Worm (Caenorhabditis elegans) whole organism, young adult: ENCODE results near the gene oig-3.

Experiments
- B0035.1 ChIP-seq: sonication (generic microtip); optimal IDR thresholded peaks from 2 replicates; lab custom pipeline; 2016; ENCODE audit warnings: missing genetic modification characterization, mild to moderate bottlenecking, missing compliant biosample characterization, missing genotype, missing genetic modification reagents
- B0261.1 ChIP-seq: sonication (generic microtip); optimal IDR thresholded peaks from 2 replicates; lab custom pipeline; 2016; ENCODE audit warnings: mild to moderate bottlenecking, missing genetic modification characterization, moderate library complexity, missing compliant biosample characterization
- F22D6.2 ChIP-seq: sonication (generic microtip); optimal IDR thresholded peaks from 2 replicates; lab custom pipeline; 2016; ENCODE audit warnings: mild to moderate bottlenecking, missing genetic modification characterization, missing compliant biosample characterization
- F33H1.4 ChIP-seq: fragments of 200-800 bp; sonication (Bioruptor generic); IDR thresholded peaks from 2 replicates; pipeline ENCODE4 v1.3.6; 2022; ENCODE audit warnings: missing genetic modification reagents, missing genetic modification characterization, missing compliant biosample characterization
- T07F8.4 ChIP-seq: sonication (generic microtip); optimal IDR thresholded peaks from 2 replicates; lab custom pipeline; 2016; ENCODE audit warnings: mild to moderate bottlenecking, missing genetic modification characterization, moderate library complexity, missing compliant biosample characterization
- Y53G8AR.9 ChIP-seq: fragments of 200-800 bp; sonication (Bioruptor generic); conservative IDR thresholded peaks from 2 replicates; pipeline ENCODE4 v1.3.6; 2022; ENCODE audit warnings: missing genetic modification reagents, missing genetic modification characterization, missing compliant biosample characterization
- ZK185.1 ChIP-seq: sonication (generic microtip); optimal IDR thresholded peaks from 2 replicates; lab custom pipeline; 2016; ENCODE audit warnings: mild to moderate bottlenecking, missing genetic modification characterization, missing compliant biosample characterization; ENCODE audit not compliant: poor library complexity, severe bottlenecking
- ama-1 ChIP-seq, 3 experiments: fragments of 150-350 bp in 1 of 3; sonication (generic microtip) in 2 of 3; optimal IDR thresholded peaks; 2 replicates each; lab custom pipeline; 2014 to 2018; ENCODE audit warnings: missing biosample characterization in 2 of 3, missing genetic modification characterization in 2 of 3, missing genetic modification reagents in 2 of 3
- aptf-3 ChIP-seq: fragments of 200-800 bp; sonication (Bioruptor generic); IDR thresholded peaks from 2 replicates; pipeline ENCODE4 v1.3.6; 2022; ENCODE audit warnings: missing genetic modification characterization, missing compliant biosample characterization
- atf-7 ChIP-seq: sonication (generic microtip); optimal IDR thresholded peaks from 2 replicates; lab custom pipeline; 2017; ENCODE audit warnings: mild to moderate bottlenecking, missing genetic modification characterization, missing compliant biosample characterization
- athp-1 ChIP-seq: sonication (generic microtip); optimal IDR thresholded peaks from 2 replicates; lab custom pipeline; 2017; ENCODE audit warnings: mild to moderate bottlenecking, missing genetic modification characterization, missing compliant biosample characterization
- cebp-2 ChIP-seq: fragments of 200-800 bp; sonication (Bioruptor generic); IDR thresholded peaks from 2 replicates; pipeline ENCODE4 v1.3.6; 2022; ENCODE audit warnings: missing genetic modification characterization, missing compliant biosample characterization
- ceh-91 ChIP-seq: fragments of 200-800 bp; sonication (Bioruptor generic); IDR thresholded peaks from 2 replicates; pipeline ENCODE4 v1.3.6; 2022; ENCODE audit warnings: missing genetic modification reagents, missing genetic modification characterization, missing compliant biosample characterization
- dox-1 ChIP-seq: fragments of 200-800 bp; sonication (Bioruptor generic); IDR thresholded peaks from 2 replicates; pipeline ENCODE4 v1.3.6; 2022; ENCODE audit warnings: missing genetic modification reagents, missing genetic modification characterization, missing compliant biosample characterization
- efl-1 ChIP-seq: fragments of 150-350 bp; optimal IDR thresholded peaks from 2 replicates; lab custom pipeline; 2014; ENCODE audit warnings: missing biosample characterization, missing genetic modification reagents, missing genetic modification characterization
- egrh-3 ChIP-seq: fragments of 200-800 bp; sonication (Bioruptor generic); IDR thresholded peaks from 2 replicates; pipeline ENCODE4 v1.3.6; 2022; ENCODE audit warnings: missing genetic modification reagents, missing genetic modification characterization, missing compliant biosample characterization
- ekl-4 ChIP-seq: fragments of 200-800 bp; sonication (Bioruptor generic); IDR thresholded peaks from 2 replicates; pipeline ENCODE4 v1.3.6; 2022; ENCODE audit warnings: missing genetic modification reagents, missing genetic modification characterization, missing compliant biosample characterization
- ets-4 ChIP-seq: fragments of 200-800 bp; sonication (Bioruptor generic); optimal IDR thresholded peaks from 2 replicates; lab custom pipeline; 2018; ENCODE audit warnings: mild to moderate bottlenecking, missing genetic modification characterization, missing compliant biosample characterization
- hrde-1 ChIP-seq: sonication (generic microtip); optimal IDR thresholded peaks from 2 replicates; lab custom pipeline; 2016; ENCODE audit warnings: missing genetic modification characterization, mild to moderate bottlenecking, missing compliant biosample characterization, moderate library complexity, missing genotype, missing genetic modification reagents, borderline replicate concordance
- lin-35 ChIP-seq, 3 experiments: fragments of 150-350 bp in 2 of 3; sonication (generic microtip) in 1 of 3; optimal IDR thresholded peaks; 2 replicates each; lab custom pipeline; 2014 to 2018; ENCODE audit warnings: missing biosample characterization in 3 of 3, missing genetic modification characterization in 3 of 3, missing genetic modification reagents in 3 of 3
- lin-54 ChIP-seq: fragments of 200-800 bp; sonication (Bioruptor generic); optimal IDR thresholded peaks from 2 replicates; lab custom pipeline; 2018; ENCODE audit warnings: mild to moderate bottlenecking, missing genetic modification characterization, missing compliant biosample characterization
- lsl-1 ChIP-seq: fragments of 200-800 bp; sonication (Bioruptor generic); optimal IDR thresholded peaks from 2 replicates; lab custom pipeline; 2018; ENCODE audit warnings: mild to moderate bottlenecking, missing genetic modification characterization, moderate library complexity, missing compliant biosample characterization
- lsy-27 ChIP-seq: sonication (generic microtip); optimal IDR thresholded peaks from 2 replicates; lab custom pipeline; 2017; ENCODE audit warnings: missing genetic modification characterization, mild to moderate bottlenecking, missing compliant biosample characterization, antibody characterized with exemption, missing genotype, borderline replicate concordance; ENCODE audit not compliant: insufficient read depth
- madf-10 ChIP-seq: sonication (generic microtip); optimal IDR thresholded peaks from 2 replicates; lab custom pipeline; 2016; ENCODE audit warnings: mild to moderate bottlenecking, missing genetic modification characterization, missing compliant biosample characterization
- madf-6 ChIP-seq: fragments of 200-800 bp; sonication (Bioruptor generic); IDR thresholded peaks from 2 replicates; pipeline ENCODE4 v1.3.6; 2022; ENCODE audit warnings: missing genetic modification reagents, missing genetic modification characterization, missing compliant biosample characterization
- mel-28 ChIP-seq: sonication (generic microtip); optimal IDR thresholded peaks from 2 replicates; lab custom pipeline; 2016; ENCODE audit warnings: borderline replicate concordance, mild to moderate bottlenecking, missing genetic modification characterization, missing compliant biosample characterization
- nhr-120 ChIP-seq: fragments of 200-800 bp; sonication (Bioruptor generic); IDR thresholded peaks from 2 replicates; pipeline ENCODE4 v1.3.6; 2022; ENCODE audit warnings: missing genetic modification characterization, missing compliant biosample characterization
- nhr-80 ChIP-seq: sonication (generic microtip); optimal IDR thresholded peaks from 2 replicates; lab custom pipeline; 2016; ENCODE audit warnings: missing genetic modification characterization, missing compliant biosample characterization
- pbrm-1 ChIP-seq: fragments of 200-800 bp; sonication (Bioruptor generic); IDR thresholded peaks from 2 replicates; pipeline ENCODE4 v1.3.6; 2022; ENCODE audit warnings: missing genetic modification reagents, missing genetic modification characterization, missing compliant biosample characterization
- snpc-1.1 ChIP-seq: sonication (generic microtip); optimal IDR thresholded peaks from 2 replicates; lab custom pipeline; 2017; ENCODE audit warnings: missing genetic modification characterization, mild to moderate bottlenecking, missing compliant biosample characterization, antibody characterized with exemption, moderate library complexity, missing genotype, missing genetic modification reagents; ENCODE audit not compliant: insufficient read depth
- sptf-2 ChIP-seq: fragments of 200-800 bp; sonication (Bioruptor generic); optimal IDR thresholded peaks from 2 replicates; lab custom pipeline; 2018; ENCODE audit warnings: mild to moderate bottlenecking, missing genetic modification characterization, missing compliant biosample characterization
- xnd-1 ChIP-seq: sonication (generic microtip); optimal IDR thresholded peaks from 2 replicates; lab custom pipeline; 2016; ENCODE audit warnings: missing genotype, missing genetic modification reagents, missing genetic modification characterization, missing compliant biosample characterization
- zim-3 ChIP-seq: sonication (generic microtip); optimal IDR thresholded peaks from 2 replicates; lab custom pipeline; 2017; ENCODE audit warnings: mild to moderate bottlenecking, missing genetic modification characterization, moderate library complexity, missing compliant biosample characterization
- ztf-3 ChIP-seq: fragments of 200-800 bp; sonication (Bioruptor generic); optimal IDR thresholded peaks from 2 replicates; lab custom pipeline; 2018; ENCODE audit warnings: mild to moderate bottlenecking, missing genetic modification characterization, missing compliant biosample characterization
- ztf-6 ChIP-seq: fragments of 200-800 bp; sonication (Bioruptor generic); IDR thresholded peaks from 2 replicates; pipeline ENCODE4 v1.3.6; 2022; ENCODE audit warnings: missing genetic modification reagents, missing genetic modification characterization, missing compliant biosample characterization

The oig-3 gene

DNA sequence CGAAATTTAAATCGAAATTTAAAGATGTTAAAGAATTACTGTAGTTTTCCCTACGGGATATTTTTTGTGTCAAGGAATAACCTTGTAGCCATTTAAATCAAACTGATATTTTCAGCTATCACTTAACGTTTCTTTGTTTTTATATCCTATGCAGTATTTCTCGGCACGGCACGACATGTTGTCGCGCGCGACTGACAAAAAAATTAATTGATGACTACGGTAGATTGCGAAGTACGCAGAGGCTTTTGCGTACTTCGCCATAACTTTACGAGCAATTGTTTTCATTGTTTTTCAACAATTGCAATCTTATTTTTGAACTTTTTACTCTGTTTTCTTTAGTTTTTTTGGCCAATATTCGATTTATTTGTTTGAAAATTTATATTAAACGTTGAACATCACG lies 31.4 kb upstream of the oig-3 start:
- TF ChIP-seq ets-4 (GFP tag; lab: Kevin White, UChicago) (no peak), snpc-1.1 (tag; lab: Kevin White, UChicago) (peak; percentile 19), lsl-1 (GFP tag; lab: Kevin White, UChicago) (peak; percentile 91), ztf-3 (GFP tag; lab: Kevin White, UChicago) (no peak), F33H1.4 (GFP tag; lab: Robert Waterston, UW) (peak; percentile 40; the same call in 1 of the 2 replicates), B0261.1 (tag; lab: Kevin White, UChicago) (no peak), madf-6 (GFP tag; lab: Robert Waterston, UW) (peak; percentile 48; the same call in 1 of the 2 replicates), ZK185.1 (tag; lab: Kevin White, UChicago) (no peak), nhr-80 (tag; lab: Kevin White, UChicago) (no peak), dox-1 (GFP tag; lab: Robert Waterston, UW) (no peak), pbrm-1 (GFP tag; lab: Robert Waterston, UW) (no peak), efl-1 (GFP tag; lab: Kevin White, UChicago) (peak; percentile 9), ama-1 (optimal IDR thresholded peaks at IDR 0.05; lab: Kevin White, UChicago) (no peak), ama-1 (GFP tag; optimal IDR thresholded peaks at IDR 0.05; lab: Kevin White, UChicago) (no peak), hrde-1 (tag; lab: Kevin White, UChicago) (no peak), sptf-2 (no peak), madf-10 (tag; lab: Kevin White, UChicago) (no peak), T07F8.4 (tag; lab: Kevin White, UChicago) (no peak), Y53G8AR.9 (no peak)

DNA sequence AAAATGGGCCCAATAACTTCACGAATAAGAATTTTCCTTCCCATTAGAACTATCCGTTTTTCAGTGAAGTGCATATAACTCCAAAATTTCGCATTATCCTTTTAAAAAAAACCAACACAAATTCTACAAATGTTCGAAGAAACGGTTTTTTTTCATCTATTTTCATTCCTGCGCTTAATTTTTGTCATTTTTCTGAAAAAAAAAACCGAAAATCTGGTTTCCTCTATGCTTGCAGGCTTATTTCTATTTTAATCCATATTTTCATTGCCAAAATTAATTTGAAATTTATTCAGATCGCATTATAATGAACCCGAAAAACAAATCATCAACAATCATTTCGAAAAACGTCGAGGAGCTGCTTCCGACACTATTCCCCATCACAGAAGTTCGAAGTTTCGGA lies 30.8 kb upstream of the oig-3 start, which contains the start of gene set-5:
TSS of gene set-5 (plus strand) at position 301 of the 400 bp plus-strand sequence.
- no peak for TF ChIP-seq B0035.1 (tag; lab: Kevin White, UChicago)
- TF ChIP-seq aptf-3 (GFP tag; lab: Robert Waterston, UW) = no peak
- no peak for TF ChIP-seq lsy-27 (tag; lab: Kevin White, UChicago)
- TF ChIP-seq hrde-1 (tag; lab: Kevin White, UChicago) = no peak
- no peak for TF ChIP-seq egrh-3 (GFP tag; lab: Robert Waterston, UW)
- no peak for TF ChIP-seq sptf-2
- no peak for TF ChIP-seq zim-3 (tag; lab: Kevin White, UChicago)
- TF ChIP-seq xnd-1 (tag; lab: Kevin White, UChicago) = no peak
- no peak for TF ChIP-seq F22D6.2 (tag; lab: Kevin White, UChicago)
- no peak for TF ChIP-seq lin-54
- TF ChIP-seq ceh-91 = no peak
- no peak for TF ChIP-seq pbrm-1 (GFP tag; lab: Robert Waterston, UW)
- TF ChIP-seq lin-35 (GFP tag; optimal IDR thresholded peaks at IDR 0.05; lab: Kevin White, UChicago) = no peak

DNA sequence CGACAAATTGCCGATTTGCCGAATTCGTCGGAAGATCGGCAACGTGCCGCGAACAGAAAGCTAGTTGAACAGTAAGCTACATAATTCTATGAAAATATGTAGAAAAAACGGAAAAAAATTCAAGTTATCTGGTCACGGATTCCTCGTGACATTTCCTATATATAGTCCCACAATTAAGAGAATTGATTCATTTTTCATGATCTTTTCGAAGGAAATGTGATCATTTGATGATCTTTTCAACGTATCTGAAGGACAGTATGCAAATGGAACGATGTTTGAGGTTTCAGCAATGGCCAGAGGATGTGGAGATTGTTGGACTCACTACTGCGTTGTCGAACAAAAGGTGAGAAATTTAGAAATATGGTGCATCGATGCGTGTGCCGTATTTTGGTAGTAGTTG lies 21.5 kb upstream of the oig-3 start, which contains the start of gene R08A2.9:
TSS of gene R08A2.9 (plus strand) at position 301 of the 400 bp plus-strand sequence.
- TF ChIP-seq nhr-120 (GFP tag; lab: Robert Waterston, UW) (no peak), madf-6 (GFP tag; lab: Robert Waterston, UW) (no peak), B0261.1 (tag; lab: Kevin White, UChicago) (no peak), mel-28 (tag; lab: Kevin White, UChicago) (no peak), atf-7 (no peak)

DNA sequence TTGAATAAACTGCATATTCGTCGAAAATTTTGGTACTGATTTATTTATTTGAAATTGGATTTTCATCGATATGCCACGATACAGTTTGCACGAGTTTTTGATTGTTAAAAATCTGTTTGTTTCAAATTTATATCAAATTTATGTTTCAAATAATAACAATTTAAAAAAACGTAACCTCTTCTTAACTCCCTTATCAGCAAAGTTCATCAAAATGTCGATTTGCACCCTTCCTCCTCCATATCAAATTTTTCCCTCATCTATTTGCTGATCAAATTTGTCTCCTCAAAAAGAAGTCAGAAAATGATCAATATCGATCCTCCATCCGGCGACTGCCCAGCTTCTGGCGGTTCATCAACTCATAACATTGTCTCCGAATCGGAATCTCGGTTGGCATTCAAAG lies 18.4 kb upstream of the oig-3 start, which contains the start of gene ssp-33:
TSS of gene ssp-33 (plus strand) at position 301 of the 400 bp plus-strand sequence.
- no peak for TF ChIP-seq ztf-6 (GFP tag; lab: Robert Waterston, UW)
- TF ChIP-seq cebp-2 (GFP tag; lab: Robert Waterston, UW) = no peak
- TF ChIP-seq athp-1 = no peak
- no peak for TF ChIP-seq ekl-4
- TF ChIP-seq, all 124 proteins: peak for 0
